Fruit fly (Drosophila melanogaster) whole organism, embryonic: ENCODE results near the gene Usp10.

ENCODE experiments used
- ATbp ChIP-seq: fragments of 200-800 bp; sonication (Bioruptor generic); optimal IDR thresholded peaks from 2 replicates; lab custom pipeline; 2017; ENCODE audit warnings: missing biosample characterization, mild to moderate bottlenecking, missing genetic modification characterization, missing genetic modification reagents
- Ada2b ChIP-seq: fragments of 200-800 bp; sonication (Bioruptor generic); IDR thresholded peaks from 2 replicates; pipeline ENCODE4 v1.3.6; 2022; ENCODE audit warnings: missing biosample characterization, missing genetic modification characterization
- CG10366 ChIP-seq: fragments of 200-800 bp; sonication (Bioruptor generic); IDR thresholded peaks from 2 replicates; pipeline ENCODE4 v1.3.6; 2022; ENCODE audit warnings: missing biosample characterization, missing genetic modification characterization
- CG10431 ChIP-seq: fragments of 200-800 bp; sonication (Bioruptor generic); optimal IDR thresholded peaks from 3 replicates; lab custom pipeline; 2018; ENCODE audit warnings: missing biosample characterization, mild to moderate bottlenecking, missing genetic modification characterization
- CG11696 ChIP-seq: fragments of 200-800 bp; sonication (Bioruptor generic); IDR thresholded peaks from 2 replicates; pipeline ENCODE4 v1.3.6; 2022; ENCODE audit warnings: missing biosample characterization, missing genetic modification characterization
- CG11723 ChIP-seq: fragments of 200-800 bp; sonication (Bioruptor generic); optimal IDR thresholded peaks from 2 replicates; lab custom pipeline; 2017; ENCODE audit warnings: missing biosample characterization, mild to moderate bottlenecking, missing genetic modification characterization
- CG12071 ChIP-seq: fragments of 200-800 bp; sonication (Bioruptor generic); optimal IDR thresholded peaks from 3 replicates; lab custom pipeline; 2018; ENCODE audit warnings: missing biosample characterization, mild to moderate bottlenecking, missing genetic modification characterization
- CG12391 ChIP-seq: fragments of 200-800 bp; sonication (Bioruptor generic); optimal IDR thresholded peaks from 3 replicates; lab custom pipeline; 2018; ENCODE audit warnings: missing biosample characterization, mild to moderate bottlenecking, missing genetic modification characterization, moderate library complexity
- CG14014 ChIP-seq: fragments of 200-800 bp; sonication (Bioruptor generic); IDR thresholded peaks from 2 replicates; pipeline ENCODE4 v1.3.6; 2022; ENCODE audit warnings: missing biosample characterization, missing genetic modification characterization
- CG14860 ChIP-seq: fragments of 200-800 bp; sonication (Bioruptor generic); IDR thresholded peaks from 3 replicates; pipeline ENCODE4 v1.3.6; 2022; ENCODE audit warnings: missing biosample characterization, missing genetic modification characterization; ENCODE audit not compliant: partially characterized antibody
- CG17361 ChIP-seq: fragments of 200-800 bp; sonication (Bioruptor generic); IDR thresholded peaks from 3 replicates; pipeline ENCODE4 v1.3.6; 2022; ENCODE audit warnings: missing biosample characterization, missing genetic modification characterization
- CG17912 ChIP-seq: fragments of 200-800 bp; sonication (Bioruptor generic); optimal IDR thresholded peaks from 2 replicates; lab custom pipeline; 2018; ENCODE audit warnings: missing biosample characterization, mild to moderate bottlenecking, missing genetic modification characterization
- CG34376 ChIP-seq: fragments of 200-800 bp; sonication (Bioruptor generic); optimal IDR thresholded peaks from 2 replicates; lab custom pipeline; 2018; ENCODE audit warnings: missing biosample characterization, mild to moderate bottlenecking, missing genetic modification characterization
- CG3995 ChIP-seq: fragments of 200-800 bp; sonication (Bioruptor generic); optimal IDR thresholded peaks from 3 replicates; lab custom pipeline; 2016; ENCODE audit warnings: missing biosample characterization, missing genetic modification characterization
- CG4617 ChIP-seq: fragments of 200-800 bp; sonication (Bioruptor generic); optimal IDR thresholded peaks from 3 replicates; lab custom pipeline; 2016; ENCODE audit warnings: missing biosample characterization, missing genetic modification characterization, borderline replicate concordance
- CG4730 ChIP-seq: fragments of 200-800 bp; sonication (Bioruptor generic); IDR thresholded peaks from 2 replicates; pipeline ENCODE4 v1.3.6; 2022; ENCODE audit warnings: missing biosample characterization, missing genetic modification characterization
- CG6683 ChIP-seq: fragments of 200-800 bp; sonication (Bioruptor generic); optimal IDR thresholded peaks from 2 replicates; lab custom pipeline; 2017; ENCODE audit warnings: missing biosample characterization, mild to moderate bottlenecking, missing genetic modification characterization, missing genetic modification reagents
- CG6813 ChIP-seq: fragments of 200-800 bp; sonication (Bioruptor generic); optimal IDR thresholded peaks from 2 replicates; lab custom pipeline; 2017; ENCODE audit warnings: missing biosample characterization, missing genetic modification characterization, mild to moderate bottlenecking, moderate library complexity, missing genetic modification reagents
- CG7556 ChIP-seq: fragments of 200-800 bp; sonication (Bioruptor generic); optimal IDR thresholded peaks from 2 replicates; lab custom pipeline; 2017; ENCODE audit warnings: missing biosample characterization, mild to moderate bottlenecking, missing genetic modification characterization
- Dref ChIP-seq: fragments of 200-800 bp; sonication (Bioruptor generic); IDR thresholded peaks from 2 replicates; pipeline ENCODE4 v1.3.6; 2022; ENCODE audit warnings: missing biosample characterization, missing genetic modification characterization
- Ets65A ChIP-seq: fragments of 200-800 bp; sonication (Bioruptor generic); peaks from one replicate; lab custom pipeline; 2016; ENCODE audit warnings: missing biosample characterization, missing genetic modification characterization
- Gug ChIP-seq: fragments of 200-800 bp; sonication (Bioruptor generic); IDR thresholded peaks from 4 replicates; pipeline ENCODE4 v1.3.6; 2022; ENCODE audit warnings: missing biosample characterization, missing genetic modification characterization
- Lhr ChIP-seq: fragments of 200-800 bp; sonication (Bioruptor generic); optimal IDR thresholded peaks from 3 replicates; lab custom pipeline; 2017; ENCODE audit warnings: mild to moderate bottlenecking, missing biosample characterization, missing genetic modification reagents, missing genetic modification characterization
- Meics ChIP-seq: fragments of 200-800 bp; sonication (Bioruptor generic); optimal IDR thresholded peaks from 2 replicates; lab custom pipeline; 2017; ENCODE audit warnings: missing biosample characterization, mild to moderate bottlenecking, missing genetic modification characterization
- Mrtf ChIP-seq: fragments of 200-800 bp; sonication (Bioruptor generic); IDR thresholded peaks from 3 replicates; pipeline ENCODE4 v1.3.6; 2022; ENCODE audit warnings: missing biosample characterization, missing genetic modification characterization
- Nf-YC ChIP-seq: fragments of 200-800 bp; optimal IDR thresholded peaks from 3 replicates; lab custom pipeline; 2019; ENCODE audit warnings: missing biosample characterization, mild to moderate bottlenecking, missing genetic modification characterization, moderate library complexity
- Sox100B ChIP-seq: fragments of 200-800 bp; sonication (Bioruptor generic); optimal IDR thresholded peaks from 3 replicates; lab custom pipeline; 2018; ENCODE audit warnings: missing biosample characterization, mild to moderate bottlenecking, missing genetic modification characterization
- Sox102F ChIP-seq: fragments of 200-800 bp; sonication (Bioruptor generic); optimal IDR thresholded peaks from 2 replicates; lab custom pipeline; 2018; ENCODE audit warnings: missing biosample characterization, mild to moderate bottlenecking, missing genetic modification characterization, moderate library complexity
- Tbp ChIP-seq: fragments of >200 bp; optimal IDR thresholded peaks from 2 replicates; lab custom pipeline; 2018; ENCODE audit warnings: missing biosample characterization, missing genetic modification characterization
- Trl ChIP-seq, 3 experiments: fragments of >200 bp in 2 of 3; fragments of 200-800 bp in 1 of 3; sonication (Bioruptor generic) in 1 of 3; optimal IDR thresholded peaks; 2 replicates in 1 of 3; 3 replicates in 2 of 3; lab custom pipeline; 2016 to 2017; ENCODE audit warnings: missing biosample characterization in 1 of 3, missing genetic modification characterization in 1 of 3
- ap ChIP-seq: fragments of 200-800 bp; sonication (Bioruptor generic); IDR thresholded peaks from 2 replicates; pipeline ENCODE4 v1.3.6; 2022; ENCODE audit warnings: missing biosample characterization, missing genetic modification characterization
- ash1 ChIP-seq: fragments of 200-800 bp; sonication (Bioruptor generic); optimal IDR thresholded peaks from 2 replicates; lab custom pipeline; 2018; ENCODE audit warnings: missing biosample characterization, mild to moderate bottlenecking, missing genetic modification characterization
- chm ChIP-seq: fragments of 200-800 bp; sonication (Bioruptor generic); IDR thresholded peaks from 2 replicates; pipeline ENCODE4 v1.3.6; 2022; ENCODE audit warnings: missing biosample characterization, missing genetic modification characterization
- dan ChIP-seq: fragments of 200-800 bp; sonication (Bioruptor generic); IDR thresholded peaks from 2 replicates; pipeline ENCODE4 v1.3.6; 2022; ENCODE audit warnings: missing biosample characterization, missing genetic modification characterization
- dimm ChIP-seq: fragments of 200-800 bp; sonication (Bioruptor generic); IDR thresholded peaks from 2 replicates; pipeline ENCODE4 v1.3.6; 2022; ENCODE audit warnings: missing biosample characterization, missing genetic modification characterization
- emc ChIP-seq: fragments of 200-800 bp; sonication (Bioruptor generic); optimal IDR thresholded peaks from 2 replicates; lab custom pipeline; 2016; ENCODE audit warnings: missing biosample characterization, missing genetic modification characterization
- fu2 ChIP-seq: fragments of 200-800 bp; sonication (Bioruptor generic); optimal IDR thresholded peaks from 2 replicates; lab custom pipeline; 2016; ENCODE audit warnings: missing biosample characterization, missing genetic modification characterization
- ham ChIP-seq: fragments of 200-800 bp; sonication (Bioruptor generic); IDR thresholded peaks from 2 replicates; pipeline ENCODE4 v1.3.6; 2022; ENCODE audit warnings: missing biosample characterization, missing genetic modification characterization
- ind ChIP-seq: fragments of 200-800 bp; sonication (Bioruptor generic); optimal IDR thresholded peaks from 3 replicates; lab custom pipeline; 2016; ENCODE audit warnings: missing biosample characterization, missing genetic modification characterization
- lilli ChIP-seq: fragments of 200-800 bp; sonication (Bioruptor generic); optimal IDR thresholded peaks from 3 replicates; lab custom pipeline; 2016; ENCODE audit warnings: missing biosample characterization, missing genetic modification characterization
- nmo ChIP-seq: fragments of 200-800 bp; sonication (Bioruptor generic); optimal IDR thresholded peaks from 2 replicates; lab custom pipeline; 2018; ENCODE audit warnings: missing biosample characterization, mild to moderate bottlenecking, missing genetic modification characterization, moderate library complexity
- odd ChIP-seq: fragments of 200-800 bp; sonication (Bioruptor generic); optimal IDR thresholded peaks from 2 replicates; lab custom pipeline; 2017; ENCODE audit warnings: missing biosample characterization, mild to moderate bottlenecking, missing genetic modification characterization
- peb ChIP-seq: fragments of 200-800 bp; sonication (Bioruptor generic); IDR thresholded peaks from 2 replicates; pipeline ENCODE4 v1.3.6; 2022; ENCODE audit warnings: missing biosample characterization, missing genetic modification characterization
- slbo ChIP-seq: fragments of 200-800 bp; sonication (Bioruptor generic); IDR thresholded peaks from 2 replicates; pipeline ENCODE4 v1.3.6; 2022; ENCODE audit warnings: missing biosample characterization, missing genetic modification characterization
- slou ChIP-seq: fragments of 200-800 bp; sonication (Bioruptor generic); optimal IDR thresholded peaks from 3 replicates; lab custom pipeline; 2016; ENCODE audit warnings: missing biosample characterization, missing genetic modification characterization
- so ChIP-seq: fragments of 200-800 bp; sonication (Bioruptor generic); IDR thresholded peaks from 3 replicates; pipeline ENCODE4 v1.3.6; 2022; ENCODE audit warnings: missing biosample characterization, missing genetic modification characterization
- toy ChIP-seq: fragments of 200-800 bp; sonication (Bioruptor generic); IDR thresholded peaks from 2 replicates; pipeline ENCODE4 v1.3.6; 2022; ENCODE audit warnings: missing biosample characterization, missing genetic modification characterization
- trh ChIP-seq: fragments of 200-800 bp; sonication (Bioruptor generic); optimal IDR thresholded peaks from 2 replicates; lab custom pipeline; 2016; ENCODE audit warnings: missing biosample characterization, missing genetic modification characterization
- zen2 ChIP-seq: fragments of 200-800 bp; sonication (Bioruptor generic); IDR thresholded peaks from 3 replicates; pipeline ENCODE4 v1.3.6; 2022; ENCODE audit warnings: missing biosample characterization, missing genetic modification characterization; ENCODE audit not compliant: partially characterized antibody

Gene Usp10

dm6 chr3L:832897-833857, 38.5 kb upstream of the Usp10 start, which contains the start of gene Sf3b3 (continued):
- no peak for TF ChIP-seq emc (GFP tag; lab: Kevin White, UChicago)
- peak; percentile 17 for TF ChIP-seq lilli (GFP tag; lab: Kevin White, UChicago)
- TF ChIP-seq slbo (GFP tag; lab: Robert Waterston, UW) = peak; percentile 47
- no peak for TF ChIP-seq CG10366
- TF ChIP-seq CG4730 (GFP tag; lab: Robert Waterston, UW) = no peak
- no peak for TF ChIP-seq dan (GFP tag; lab: Robert Waterston, UW)
- TF ChIP-seq CG17361 (GFP tag; lab: Robert Waterston, UW) = peak; percentile 30; the same call in 1 of the 3 replicates
- TF ChIP-seq so (GFP tag; lab: Robert Waterston, UW) = no peak
- no peak for TF ChIP-seq CG4617 (GFP tag; lab: Kevin White, UChicago)
- no peak for TF ChIP-seq nmo
- no peak for TF ChIP-seq dimm (GFP tag; lab: Robert Waterston, UW)
- no peak for TF ChIP-seq fu2 (GFP tag; lab: Kevin White, UChicago)
- TF ChIP-seq peb (GFP tag; lab: Robert Waterston, UW) = no peak
- no peak for TF ChIP-seq CG7556 (GFP tag; lab: Kevin White, UChicago)
- no peak for TF ChIP-seq Trl (optimal IDR thresholded peaks at IDR 0.05; lab: Kevin White, UChicago)
- no peak for TF ChIP-seq Trl (GFP tag; optimal IDR thresholded peaks at IDR 0.05; lab: Kevin White, UChicago)
- no peak for TF ChIP-seq ash1 (GFP tag; lab: Kevin White, UChicago)
- TF ChIP-seq CG10431 (GFP tag; lab: Kevin White, UChicago) = no peak
- TF ChIP-seq Sox102F (GFP tag; lab: Kevin White, UChicago) = no peak
- no peak for TF ChIP-seq trh (GFP tag; lab: Kevin White, UChicago)
- TF ChIP-seq ATbp (GFP tag; lab: Kevin White, UChicago) = no peak
- TF ChIP-seq CG6813 = no peak
- TF ChIP-seq CG12391 (tag; lab: Kevin White, UChicago) = peak; percentile 4
- peak; percentile 64 for TF ChIP-seq Ets65A (GFP tag; lab: Kevin White, UChicago)
- TF ChIP-seq ham (GFP tag; lab: Robert Waterston, UW) = no peak
- TF ChIP-seq slou = no peak
- TF ChIP-seq Meics (GFP tag; lab: Kevin White, UChicago) = peak; percentile 1
- no peak for TF ChIP-seq Mrtf
- TF ChIP-seq toy (GFP tag; lab: Robert Waterston, UW) = 0 out of 2 replicates have a peak, but pooled peaks have one; percentile 7
- no peak for TF ChIP-seq CG11723 (GFP tag; lab: Kevin White, UChicago)
- no peak for TF ChIP-seq ap (GFP tag; lab: Robert Waterston, UW)
- TF ChIP-seq CG3995 (GFP tag; lab: Kevin White, UChicago) = no peak
- peak; percentile 34 for TF ChIP-seq CG34376 (GFP tag; lab: Kevin White, UChicago)
- peak; percentile 84 for TF ChIP-seq Dref (GFP tag; lab: Robert Waterston, UW)
- TF ChIP-seq chm (GFP tag; lab: Robert Waterston, UW) = peak; percentile 58; the same call in 1 of the 2 replicates
- no peak for TF ChIP-seq CG17912 (GFP tag; lab: Kevin White, UChicago)
- TF ChIP-seq CG6683 (GFP tag; lab: Kevin White, UChicago) = no peak
- TF ChIP-seq CG14860 (GFP tag; lab: Robert Waterston, UW) = peak; percentile 40; the same call in 1 of the 3 replicates
- TF ChIP-seq Sox100B = no peak
- TF ChIP-seq Tbp (GFP tag; lab: Kevin White, UChicago) = no peak
- no peak for TF ChIP-seq odd (GFP tag; lab: Kevin White, UChicago)
- no peak for TF ChIP-seq Nf-YC (tag; lab: Kevin White, UChicago)
- peak; percentile 47; the same call in 1 of the 3 replicates for TF ChIP-seq zen2 (GFP tag; lab: Robert Waterston, UW)
- no peak for TF ChIP-seq Gug
- TF ChIP-seq ind (GFP tag; lab: Kevin White, UChicago) = no peak
- peak; percentile 32; the same call in 1 of the 2 replicates for TF ChIP-seq Ada2b
- no peak for TF ChIP-seq CG14014
- no peak for TF ChIP-seq CG12071
- 0 out of 2 replicates have a peak, but pooled peaks have one; percentile 35 for TF ChIP-seq CG11696
- TF ChIP-seq Lhr = no peak
